Fruit fly (Drosophila melanogaster) whole organism, embryonic: Measurements from ENCODE around the gene ssp3.

Experiments used
- Ada2b ChIP-seq: fragments of 200-800 bp; sonication (Bioruptor generic); IDR thresholded peaks from 2 replicates; pipeline ENCODE4 v1.3.6; 2022; ENCODE audit warnings: missing biosample characterization, missing genetic modification characterization
- Antp ChIP-seq: fragments of 200-800 bp; sonication (Bioruptor generic); optimal IDR thresholded peaks from 3 replicates; lab custom pipeline; 2016; ENCODE audit warnings: missing biosample characterization, missing genetic modification characterization
- B-H1 ChIP-seq: fragments of 200-800 bp; sonication (Bioruptor generic); IDR thresholded peaks from 3 replicates; pipeline ENCODE4 v1.3.6; 2022; ENCODE audit warnings: missing biosample characterization, missing genetic modification characterization
- BEAF-32 ChIP-seq: fragments of 200-800 bp; sonication (Bioruptor generic); optimal IDR thresholded peaks from 3 replicates; lab custom pipeline; 2017; ENCODE audit warnings: missing biosample characterization, missing genetic modification characterization, mild to moderate bottlenecking, moderate library complexity, missing genetic modification reagents
- Bteb2 ChIP-seq: fragments of 200-800 bp; sonication (Bioruptor generic); optimal IDR thresholded peaks from 2 replicates; lab custom pipeline; 2016; ENCODE audit warnings: missing biosample characterization, missing genetic modification characterization
- CG10209 ChIP-seq: fragments of 200-800 bp; sonication (Bioruptor generic); optimal IDR thresholded peaks from 3 replicates; lab custom pipeline; 2017; ENCODE audit warnings: missing biosample characterization, mild to moderate bottlenecking, missing genetic modification characterization, missing genetic modification reagents
- CG10565 ChIP-seq: fragments of 200-800 bp; sonication (Bioruptor generic); optimal IDR thresholded peaks from 3 replicates; lab custom pipeline; 2016; ENCODE audit warnings: missing biosample characterization, mild to moderate bottlenecking, missing genetic modification characterization
- CG10979 ChIP-seq: fragments of 200-800 bp; sonication (Bioruptor generic); optimal IDR thresholded peaks from 2 replicates; lab custom pipeline; 2018; ENCODE audit warnings: missing biosample characterization, mild to moderate bottlenecking, missing genetic modification characterization, moderate library complexity
- CG11696 ChIP-seq: fragments of 200-800 bp; sonication (Bioruptor generic); IDR thresholded peaks from 2 replicates; pipeline ENCODE4 v1.3.6; 2022; ENCODE audit warnings: missing biosample characterization, missing genetic modification characterization
- CG12299 ChIP-seq: fragments of 200-800 bp; sonication (Bioruptor generic); optimal IDR thresholded peaks from 2 replicates; lab custom pipeline; 2018; ENCODE audit warnings: missing biosample characterization, mild to moderate bottlenecking, missing genetic modification characterization
- CG1233 ChIP-seq: fragments of 200-800 bp; sonication (Bioruptor generic); optimal IDR thresholded peaks from 4 replicates; lab custom pipeline; 2018; ENCODE audit warnings: missing biosample characterization, mild to moderate bottlenecking, missing genetic modification characterization
- CG13287 ChIP-seq: fragments of 200-800 bp; sonication (Bioruptor generic); IDR thresholded peaks from 2 replicates; pipeline ENCODE4 v1.3.6; 2022; ENCODE audit warnings: missing biosample characterization, missing genetic modification characterization; ENCODE audit not compliant: partially characterized antibody
- CG15073 ChIP-seq: fragments of 200-800 bp; sonication (Bioruptor generic); optimal IDR thresholded peaks from 2 replicates; lab custom pipeline; 2016; ENCODE audit warnings: missing biosample characterization, missing genetic modification characterization
- CG15269 ChIP-seq: fragments of 200-800 bp; sonication (Bioruptor generic); optimal IDR thresholded peaks from 2 replicates; lab custom pipeline; 2018; ENCODE audit warnings: missing biosample characterization, mild to moderate bottlenecking, missing genetic modification characterization, moderate library complexity
- CG15514 ChIP-seq: fragments of 200-800 bp; sonication (Bioruptor generic); optimal IDR thresholded peaks from 3 replicates; lab custom pipeline; 2017; ENCODE audit warnings: missing biosample characterization, missing genetic modification characterization, mild to moderate bottlenecking, moderate library complexity, missing genetic modification reagents
- CG17361 ChIP-seq: fragments of 200-800 bp; sonication (Bioruptor generic); IDR thresholded peaks from 3 replicates; pipeline ENCODE4 v1.3.6; 2022; ENCODE audit warnings: missing biosample characterization, missing genetic modification characterization
- CG17385 ChIP-seq: fragments of 200-800 bp; sonication (Bioruptor generic); optimal IDR thresholded peaks from 3 replicates; lab custom pipeline; 2018; ENCODE audit warnings: missing biosample characterization, mild to moderate bottlenecking, missing genetic modification characterization
- CG17612 ChIP-seq: fragments of 200-800 bp; sonication (Bioruptor generic); IDR thresholded peaks from 2 replicates; pipeline ENCODE4 v1.3.6; 2022; ENCODE audit warnings: missing biosample characterization, missing genetic modification characterization
- CG3407 ChIP-seq: fragments of 200-800 bp; sonication (Bioruptor generic); optimal IDR thresholded peaks from 2 replicates; lab custom pipeline; 2018; ENCODE audit warnings: missing biosample characterization, mild to moderate bottlenecking, missing genetic modification characterization
- CG34376 ChIP-seq: fragments of 200-800 bp; sonication (Bioruptor generic); optimal IDR thresholded peaks from 2 replicates; lab custom pipeline; 2018; ENCODE audit warnings: missing biosample characterization, mild to moderate bottlenecking, missing genetic modification characterization
- CG6654 ChIP-seq: fragments of 200-800 bp; sonication (Bioruptor generic); optimal IDR thresholded peaks from 2 replicates; lab custom pipeline; 2017; ENCODE audit warnings: missing biosample characterization, mild to moderate bottlenecking, missing genetic modification characterization
- CG8478 ChIP-seq: fragments of >200 bp; optimal IDR thresholded peaks from 2 replicates; lab custom pipeline; 2018
- CG9437 ChIP-seq: fragments of 200-800 bp; sonication (Bioruptor generic); optimal IDR thresholded peaks from 2 replicates; lab custom pipeline; 2018; ENCODE audit warnings: missing biosample characterization, mild to moderate bottlenecking, missing genetic modification characterization
- Dad ChIP-seq: fragments of 200-800 bp; sonication (Bioruptor generic); optimal IDR thresholded peaks from 3 replicates; lab custom pipeline; 2016; ENCODE audit warnings: missing biosample characterization, missing genetic modification characterization
- Dip3 ChIP-seq: fragments of 200-800 bp; sonication (Bioruptor generic); optimal IDR thresholded peaks from 3 replicates; lab custom pipeline; 2016; ENCODE audit warnings: missing biosample characterization, missing genetic modification characterization
- Jarid2 ChIP-seq: fragments of 200-800 bp; sonication (Bioruptor generic); optimal IDR thresholded peaks from 3 replicates; lab custom pipeline; 2017; ENCODE audit warnings: mild to moderate bottlenecking, missing biosample characterization, missing genetic modification reagents, missing genetic modification characterization
- Myb ChIP-seq: fragments of 200-800 bp; sonication (Bioruptor generic); optimal IDR thresholded peaks from 2 replicates; lab custom pipeline; 2016; ENCODE audit warnings: missing biosample characterization, missing genetic modification characterization
- Neu2 ChIP-seq: fragments of 200-800 bp; sonication (Bioruptor generic); optimal IDR thresholded peaks from 3 replicates; lab custom pipeline; 2016; ENCODE audit warnings: missing biosample characterization, missing genetic modification characterization, borderline replicate concordance
- Nf-YC ChIP-seq: fragments of 200-800 bp; optimal IDR thresholded peaks from 3 replicates; lab custom pipeline; 2019; ENCODE audit warnings: missing biosample characterization, mild to moderate bottlenecking, missing genetic modification characterization, moderate library complexity
- NfI ChIP-seq: fragments of 200-800 bp; sonication (Bioruptor generic); optimal IDR thresholded peaks from 3 replicates; lab custom pipeline; 2018; ENCODE audit warnings: missing biosample characterization, mild to moderate bottlenecking, missing genetic modification characterization, moderate library complexity
- Sin3A ChIP-seq: fragments of >200 bp; optimal IDR thresholded peaks from 2 replicates; lab custom pipeline; 2018
- Sry-δ ChIP-seq: fragments of 200-800 bp; sonication (Bioruptor generic); optimal IDR thresholded peaks from 2 replicates; lab custom pipeline; 2016; ENCODE audit warnings: missing biosample characterization, missing genetic modification characterization
- Tbp ChIP-seq: fragments of >200 bp; optimal IDR thresholded peaks from 2 replicates; lab custom pipeline; 2018; ENCODE audit warnings: missing biosample characterization, missing genetic modification characterization
- Xrp1 ChIP-seq: fragments of 200-800 bp; sonication (Bioruptor generic); IDR thresholded peaks from 2 replicates; pipeline ENCODE4 v1.3.6; 2022; ENCODE audit warnings: missing biosample characterization, missing genetic modification characterization
- al ChIP-seq: fragments of 200-800 bp; sonication (Bioruptor generic); IDR thresholded peaks from 2 replicates; pipeline ENCODE4 v1.3.6; 2022; ENCODE audit warnings: missing biosample characterization, missing genetic modification characterization
- ato ChIP-seq: fragments of 200-800 bp; sonication (Bioruptor generic); IDR thresholded peaks from 2 replicates; pipeline ENCODE4 v1.3.6; 2022; ENCODE audit warnings: missing biosample characterization, missing genetic modification characterization; ENCODE audit not compliant: partially characterized antibody
- chif ChIP-seq, 2 experiments: fragments of 200-800 bp; sonication (Bioruptor generic); optimal IDR thresholded peaks; 3 replicates each; lab custom pipeline; 2016; ENCODE audit warnings: missing biosample characterization in 2 of 2, missing genetic modification characterization in 2 of 2
- crp ChIP-seq, 2 experiments: fragments of 200-800 bp; sonication (Bioruptor generic); optimal IDR thresholded peaks; 2 replicates in 1 of 2; 3 replicates in 1 of 2; lab custom pipeline; 2017; ENCODE audit warnings: missing biosample characterization in 2 of 2, missing genetic modification characterization in 2 of 2, mild to moderate bottlenecking in 1 of 2, moderate library complexity in 1 of 2
- gro ChIP-seq: fragments of 200-800 bp; sonication (Bioruptor generic); optimal IDR thresholded peaks from 2 replicates; lab custom pipeline; 2016; ENCODE audit warnings: missing biosample characterization, missing genetic modification characterization
- gsb ChIP-seq: fragments of 200-800 bp; sonication (Bioruptor generic); IDR thresholded peaks from 2 replicates; pipeline ENCODE4 v1.3.6; 2022; ENCODE audit warnings: missing biosample characterization, missing genetic modification characterization
- her ChIP-seq: fragments of 200-800 bp; sonication (Bioruptor generic); optimal IDR thresholded peaks from 2 replicates; lab custom pipeline; 2016; ENCODE audit warnings: missing biosample characterization, missing genetic modification characterization
- lab ChIP-seq: fragments of 200-800 bp; sonication (Bioruptor generic); optimal IDR thresholded peaks from 3 replicates; lab custom pipeline; 2017; ENCODE audit warnings: missing biosample characterization, missing genetic modification characterization, mild to moderate bottlenecking, moderate library complexity, missing genetic modification reagents
- org-1 ChIP-seq: fragments of 200-800 bp; sonication (Bioruptor generic); optimal IDR thresholded peaks from 2 replicates; lab custom pipeline; 2017; ENCODE audit warnings: missing biosample characterization, missing genetic modification characterization
- pnt ChIP-seq: fragments of 200-800 bp; sonication (Bioruptor generic); optimal IDR thresholded peaks from 3 replicates; lab custom pipeline; 2016; ENCODE audit warnings: missing biosample characterization, missing genetic modification characterization
- ro ChIP-seq: fragments of 200-800 bp; sonication (Bioruptor generic); IDR thresholded peaks from 2 replicates; pipeline ENCODE4 v1.3.6; 2022; ENCODE audit warnings: missing biosample characterization, missing genetic modification characterization
- salm ChIP-seq: fragments of 200-800 bp; sonication (Bioruptor generic); optimal IDR thresholded peaks from 2 replicates; lab custom pipeline; 2018; ENCODE audit warnings: missing biosample characterization, mild to moderate bottlenecking, missing genetic modification characterization
- sens-2 ChIP-seq: fragments of 200-800 bp; sonication (Bioruptor generic); IDR thresholded peaks from 2 replicates; pipeline ENCODE4 v1.3.6; 2022; ENCODE audit warnings: missing biosample characterization, missing genetic modification characterization
- trh ChIP-seq: fragments of 200-800 bp; sonication (Bioruptor generic); optimal IDR thresholded peaks from 2 replicates; lab custom pipeline; 2016; ENCODE audit warnings: missing biosample characterization, missing genetic modification characterization
- vvl ChIP-seq: fragments of 200-800 bp; sonication (Bioruptor generic); IDR thresholded peaks from 2 replicates; pipeline ENCODE4 v1.3.6; 2022; ENCODE audit warnings: missing biosample characterization, missing genetic modification characterization
- zfh2 ChIP-seq: fragments of 200-800 bp; sonication (Bioruptor generic); optimal IDR thresholded peaks from 2 replicates; lab custom pipeline; 2016; ENCODE audit warnings: missing biosample characterization, missing genetic modification characterization

The ssp3 gene

dm6 chr2L:18948065-18948723 is 4.4 kb upstream of the ssp3 start (continued):
- TF ChIP-seq CG10979 (peak; percentile 86), Sin3A (lab: Kevin White, UChicago) (no peak), Xrp1 (GFP tag; lab: Robert Waterston, UW) (peak; percentile 80), NfI (GFP tag; lab: Kevin White, UChicago) (peak; percentile 73), CG17612 (GFP tag; lab: Robert Waterston, UW) (no peak), CG17361 (GFP tag; lab: Robert Waterston, UW) (peak; percentile 82), CG10565 (no peak), zfh2 (GFP tag; lab: Kevin White, UChicago) (no peak), Myb (GFP tag; lab: Kevin White, UChicago) (no peak), chif (GFP tag; optimal IDR thresholded peaks at IDR 0.05; lab: Kevin White, UChicago) (peak; percentile 45 to 60), vvl (GFP tag; lab: Robert Waterston, UW) (no peak), Ada2b (no peak), B-H1 (GFP tag; lab: Robert Waterston, UW) (peak; percentile 50; the same call in 2 of the 3 replicates), CG15514 (GFP tag; lab: Kevin White, UChicago) (no peak), CG10209 (peak; percentile 77)

DNA sequence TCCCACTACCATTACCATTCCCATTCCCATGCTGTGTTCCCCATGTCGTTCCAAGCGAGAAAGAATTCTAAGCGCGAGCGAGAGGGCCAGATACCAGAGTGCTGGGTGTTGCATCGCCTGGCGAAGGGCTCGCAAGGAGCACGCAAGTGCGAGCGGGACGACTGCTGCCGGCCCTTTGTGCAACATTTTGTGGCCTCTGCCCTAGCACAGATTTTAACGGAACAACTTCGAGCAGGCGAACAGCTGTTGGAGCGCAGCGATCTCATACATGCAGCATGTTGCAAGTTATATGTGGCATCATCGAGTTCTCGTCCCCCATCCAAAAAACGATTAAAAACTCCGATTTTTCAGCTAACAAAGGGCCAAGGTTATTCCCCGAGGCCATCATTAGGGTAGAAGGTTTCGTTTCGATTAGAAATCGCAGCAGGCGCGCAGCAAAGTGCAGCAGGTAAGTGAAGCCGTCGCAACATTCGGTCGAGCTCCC is 3.8 kb upstream of the ssp3 start:
- no peak for TF ChIP-seq Antp (GFP tag; lab: Kevin White, UChicago)
- no peak for TF ChIP-seq gro (GFP tag; lab: Kevin White, UChicago)
- TF ChIP-seq ato (GFP tag; lab: Robert Waterston, UW): 0 out of 2 replicates have a peak, but pooled peaks have one; percentile 26
- no peak for TF ChIP-seq ro (GFP tag; lab: Robert Waterston, UW)
- TF ChIP-seq CG15269 (tag; lab: Kevin White, UChicago): no peak
- TF ChIP-seq lab (GFP tag; lab: Kevin White, UChicago): no peak
- peak; percentile 90 for TF ChIP-seq CG8478 (lab: Kevin White, UChicago)
- TF ChIP-seq sens-2: no peak
- TF ChIP-seq Neu2: no peak
- no peak for TF ChIP-seq CG11696
- no peak for TF ChIP-seq CG15514 (GFP tag; lab: Kevin White, UChicago)
- TF ChIP-seq al (GFP tag; lab: Robert Waterston, UW): no peak
- no peak for TF ChIP-seq pnt (GFP tag; lab: Kevin White, UChicago)
- TF ChIP-seq salm (tag; lab: Kevin White, UChicago): no peak
- no peak for TF ChIP-seq CG9437 (GFP tag; lab: Kevin White, UChicago)
- TF ChIP-seq CG3407 (GFP tag; lab: Kevin White, UChicago): no peak
- no peak for TF ChIP-seq CG6654 (GFP tag; lab: Kevin White, UChicago)
- no peak for TF ChIP-seq org-1 (GFP tag; lab: Kevin White, UChicago)
- no peak for TF ChIP-seq CG1233 (GFP tag; lab: Kevin White, UChicago)
- no peak for TF ChIP-seq CG12299 (tag; lab: Kevin White, UChicago)
- TF ChIP-seq Tbp (GFP tag; lab: Kevin White, UChicago): no peak
- no peak for TF ChIP-seq Jarid2
- TF ChIP-seq Nf-YC (tag; lab: Kevin White, UChicago): peak; percentile 10
- TF ChIP-seq Ada2b: no peak
- no peak for TF ChIP-seq Sry-δ (GFP tag; lab: Kevin White, UChicago)
- no peak for TF ChIP-seq Dad (GFP tag; lab: Kevin White, UChicago)
- TF ChIP-seq BEAF-32 (GFP tag; lab: Kevin White, UChicago): no peak
- no peak for TF ChIP-seq CG17385 (GFP tag; lab: Kevin White, UChicago)
- TF ChIP-seq her (GFP tag; lab: Kevin White, UChicago): no peak
- no peak for TF ChIP-seq Bteb2 (GFP tag; lab: Kevin White, UChicago)
- no peak for TF ChIP-seq crp (GFP tag; optimal IDR thresholded peaks at IDR 0.05; lab: Kevin White, UChicago)
- no peak for TF ChIP-seq CG13287 (GFP tag; lab: Robert Waterston, UW)
- TF ChIP-seq trh: no peak
- no peak for TF ChIP-seq Dip3 (GFP tag; lab: Kevin White, UChicago)
- no peak for TF ChIP-seq CG15073
- TF ChIP-seq gsb (GFP tag; lab: Robert Waterston, UW): no peak
- no peak for TF ChIP-seq CG34376 (GFP tag; lab: Kevin White, UChicago)
